Worm (Caenorhabditis elegans) whole organism, L4 larva: ENCODE results near the gene F10G7.10.

Source experiments
- F26F4.8 ChIP-seq: fragments of 200-800 bp; sonication (Bioruptor generic); conservative IDR thresholded peaks from 2 replicates; pipeline ENCODE4 v1.3.6; 2022; ENCODE audit warnings: missing genetic modification characterization, missing compliant biosample characterization
- R02D3.7 ChIP-seq: fragments of 150-350 bp; sonication (generic microtip); optimal IDR thresholded peaks from 3 replicates; lab custom pipeline; 2014; ENCODE audit warnings: missing biosample characterization, missing genetic modification characterization
- Y5F2A.4 ChIP-seq: fragments of 200-800 bp; sonication (Bioruptor generic); optimal IDR thresholded peaks from 2 replicates; lab custom pipeline; 2018; ENCODE audit warnings: mild to moderate bottlenecking, missing genetic modification characterization, missing compliant biosample characterization
- Y75B8A.6 ChIP-seq: fragments of 200-800 bp; sonication (Bioruptor generic); IDR thresholded peaks from 2 replicates; pipeline ENCODE4 v1.3.6; 2022; ENCODE audit warnings: missing genetic modification reagents, missing genetic modification characterization, missing compliant biosample characterization
- ZK546.5 ChIP-seq, 2 experiments: sonication (generic microtip); optimal IDR thresholded peaks; 2 replicates each; lab custom pipeline; 2017; ENCODE audit warnings: missing biosample characterization in 2 of 2, missing genetic modification characterization in 2 of 2
- attf-4 ChIP-seq: sonication (generic microtip); optimal IDR thresholded peaks from 3 replicates; lab custom pipeline; 2017; ENCODE audit warnings: missing biosample characterization, missing genetic modification characterization
- ceh-32 ChIP-seq: sonication (generic microtip); optimal IDR thresholded peaks from 2 replicates; lab custom pipeline; 2016; ENCODE audit warnings: mild to moderate bottlenecking, missing genetic modification characterization, missing compliant biosample characterization; ENCODE audit not compliant: poor library complexity
- ceh-62 ChIP-seq: sonication (generic microtip); optimal IDR thresholded peaks from 2 replicates; lab custom pipeline; 2017; ENCODE audit warnings: missing biosample characterization, missing genetic modification characterization
- daf-16 ChIP-seq, 3 experiments: sonication (generic microtip); optimal IDR thresholded peaks; 2 replicates each; lab custom pipeline; 2016 to 2017; ENCODE audit warnings: missing genetic modification characterization in 3 of 3, missing genetic modification reagents in 3 of 3, mild to moderate bottlenecking in 2 of 3, missing compliant biosample characterization in 2 of 3, missing biosample characterization in 1 of 3, moderate library complexity in 1 of 3
- daf-19 ChIP-seq: fragments of 200-800 bp; sonication (Bioruptor generic); conservative IDR thresholded peaks from 2 replicates; pipeline ENCODE4 v1.3.6; 2022; ENCODE audit warnings: missing genetic modification characterization, missing compliant biosample characterization
- dmd-6 ChIP-seq: fragments of 200-800 bp; sonication (Bioruptor generic); IDR thresholded peaks from 2 replicates; pipeline ENCODE4 v1.3.6; 2022; ENCODE audit warnings: missing genetic modification reagents, missing genetic modification characterization, missing compliant biosample characterization
- dmd-8 ChIP-seq: fragments of 200-800 bp; sonication (Bioruptor generic); IDR thresholded peaks from 2 replicates; pipeline ENCODE4 v1.3.6; 2022; ENCODE audit warnings: missing genetic modification characterization, missing compliant biosample characterization
- dpl-1 ChIP-seq: fragments of 150-350 bp; optimal IDR thresholded peaks from 2 replicates; lab custom pipeline; 2014; ENCODE audit warnings: missing biosample characterization, missing genetic modification reagents, missing genetic modification characterization
- duxl-1 ChIP-seq: sonication (generic microtip); optimal IDR thresholded peaks from 2 replicates; lab custom pipeline; 2016; ENCODE audit warnings: mild to moderate bottlenecking, missing genetic modification characterization, moderate library complexity, missing compliant biosample characterization; ENCODE audit not compliant: poor library complexity
- egl-27 ChIP-seq: sonication (generic microtip); optimal IDR thresholded peaks from 3 replicates; lab custom pipeline; 2017; ENCODE audit warnings: missing biosample characterization, missing genetic modification reagents, missing genetic modification characterization
- fos-1 ChIP-seq: fragments of 150-350 bp; optimal IDR thresholded peaks from 2 replicates; lab custom pipeline; 2014; ENCODE audit warnings: missing biosample characterization, missing genetic modification characterization
- gei-8 ChIP-seq: fragments of 200-800 bp; sonication (Bioruptor generic); optimal IDR thresholded peaks from 2 replicates; lab custom pipeline; 2018; ENCODE audit warnings: mild to moderate bottlenecking, missing genetic modification characterization, missing compliant biosample characterization
- hlh-11 ChIP-seq: fragments of 200-800 bp; sonication (Bioruptor generic); optimal IDR thresholded peaks from 2 replicates; lab custom pipeline; 2018; ENCODE audit warnings: mild to moderate bottlenecking, missing genetic modification characterization, missing compliant biosample characterization
- hlh-30 ChIP-seq: sonication (generic microtip); optimal IDR thresholded peaks from 2 replicates; lab custom pipeline; 2017; ENCODE audit warnings: antibody characterized with exemption, mild to moderate bottlenecking, missing genetic modification characterization, missing compliant biosample characterization; ENCODE audit not compliant: insufficient read depth
- hmg-1.1 ChIP-seq: fragments of 200-800 bp; sonication (Bioruptor generic); IDR thresholded peaks from 2 replicates; pipeline ENCODE4 v1.3.6; 2022; ENCODE audit warnings: missing genetic modification reagents, missing genetic modification characterization, missing compliant biosample characterization
- lin-1 ChIP-seq: fragments of 200-800 bp; sonication (Bioruptor generic); IDR thresholded peaks from 2 replicates; pipeline ENCODE4 v1.3.6; 2022; ENCODE audit warnings: missing genetic modification reagents, missing genetic modification characterization, missing compliant biosample characterization
- lin-13 ChIP-seq: fragments of 150-350 bp; optimal IDR thresholded peaks from 2 replicates; lab custom pipeline; 2014; ENCODE audit warnings: missing biosample characterization, missing genetic modification reagents, missing genetic modification characterization
- lin-38 ChIP-seq: fragments of 200-800 bp; sonication (Bioruptor generic); IDR thresholded peaks from 2 replicates; pipeline ENCODE4 v1.3.6; 2022; ENCODE audit warnings: missing genetic modification reagents, missing genetic modification characterization, missing compliant biosample characterization
- lsy-2 ChIP-seq, 2 experiments: fragments of 150-350 bp in 1 of 2; sonication (generic microtip) in 1 of 2; optimal IDR thresholded peaks; 2 replicates each; lab custom pipeline; 2014 to 2017; ENCODE audit warnings: missing biosample characterization in 2 of 2, missing genetic modification characterization in 2 of 2
- madf-9 ChIP-seq: fragments of 200-800 bp; sonication (Bioruptor generic); conservative IDR thresholded peaks from 2 replicates; pipeline ENCODE4 v1.3.6; 2022; ENCODE audit warnings: missing genetic modification reagents, missing genetic modification characterization, missing compliant biosample characterization
- mdl-1 ChIP-seq, 2 experiments: fragments of 150-350 bp in 1 of 2; sonication (generic microtip) in 1 of 2; optimal IDR thresholded peaks; 2 replicates each; lab custom pipeline; 2014 to 2017; ENCODE audit warnings: missing biosample characterization in 2 of 2, missing genetic modification characterization in 2 of 2
- mxl-2 ChIP-seq: fragments of 200-800 bp; sonication (Bioruptor generic); conservative IDR thresholded peaks from 2 replicates; pipeline ENCODE4 v1.3.6; 2022; ENCODE audit warnings: missing genetic modification reagents, missing genetic modification characterization, missing compliant biosample characterization
- nhr-111 ChIP-seq: fragments of 200-800 bp; sonication (Bioruptor generic); optimal IDR thresholded peaks from 2 replicates; lab custom pipeline; 2018; ENCODE audit warnings: mild to moderate bottlenecking, missing genetic modification characterization, missing compliant biosample characterization
- nhr-237 ChIP-seq: sonication (generic microtip); optimal IDR thresholded peaks from 2 replicates; lab custom pipeline; 2017; ENCODE audit warnings: missing biosample characterization, missing genetic modification characterization
- nhr-28 ChIP-seq: fragments of 150-350 bp; optimal IDR thresholded peaks from 2 replicates; lab custom pipeline; 2014; ENCODE audit warnings: missing biosample characterization, missing genetic modification characterization
- nhr-48 ChIP-seq: sonication (generic microtip); optimal IDR thresholded peaks from 2 replicates; lab custom pipeline; 2016; ENCODE audit warnings: mild to moderate bottlenecking, missing genetic modification characterization, missing compliant biosample characterization
- nhr-77 ChIP-seq: fragments of 150-350 bp; optimal IDR thresholded peaks from 2 replicates; lab custom pipeline; 2014; ENCODE audit warnings: missing biosample characterization, missing genetic modification characterization
- pha-4 ChIP-seq, 2 experiments: fragments of 150-350 bp in 1 of 2; fragments of 200-800 bp in 1 of 2; sonication (Bioruptor generic) in 1 of 2; IDR thresholded peaks in 1 of 2; optimal IDR thresholded peaks in 1 of 2; 2 replicates each; pipeline versions ENCODE4 v1.3.6 to Lab custom; 2014 to 2022; ENCODE audit warnings: missing genetic modification characterization in 2 of 2, missing genetic modification reagents in 2 of 2, missing biosample characterization in 1 of 2, missing compliant biosample characterization in 1 of 2
- pqm-1 ChIP-seq: sonication (generic microtip); optimal IDR thresholded peaks from 2 replicates; lab custom pipeline; 2017; ENCODE audit warnings: missing biosample characterization, missing genetic modification characterization
- rbr-2 ChIP-seq: sonication (generic microtip); optimal IDR thresholded peaks from 2 replicates; lab custom pipeline; 2016; ENCODE audit warnings: missing genotype, missing genetic modification characterization, missing compliant biosample characterization
- set-16 ChIP-seq: fragments of 200-800 bp; sonication (Bioruptor generic); IDR thresholded peaks from 2 replicates; pipeline ENCODE4 v1.3.6; 2022; ENCODE audit warnings: missing genetic modification reagents, missing genetic modification characterization, missing compliant biosample characterization
- skn-1 ChIP-seq: fragments of 150-350 bp; optimal IDR thresholded peaks from 2 replicates; lab custom pipeline; 2014; ENCODE audit warnings: missing biosample characterization, missing genetic modification characterization
- snpc-1.2 ChIP-seq: fragments of 200-800 bp; sonication (Bioruptor generic); IDR thresholded peaks from 2 replicates; pipeline ENCODE4 v1.3.6; 2022; ENCODE audit warnings: missing genetic modification reagents, missing genetic modification characterization, missing compliant biosample characterization
- snpc-4 ChIP-seq: fragments of 150-350 bp; optimal IDR thresholded peaks from 2 replicates; lab custom pipeline; 2014; ENCODE audit warnings: missing biosample characterization, missing genetic modification characterization
- spr-3 ChIP-seq: fragments of 200-800 bp; sonication (Bioruptor generic); optimal IDR thresholded peaks from 2 replicates; lab custom pipeline; 2018; ENCODE audit warnings: mild to moderate bottlenecking, missing genetic modification characterization, missing compliant biosample characterization
- tra-1 ChIP-seq: fragments of 200-800 bp; sonication (Bioruptor generic); IDR thresholded peaks from 2 replicates; pipeline ENCODE4 v1.3.6; 2022; ENCODE audit warnings: missing genetic modification reagents, missing genetic modification characterization, missing compliant biosample characterization
- unc-62 ChIP-seq, 3 experiments: fragments of 150-350 bp in 1 of 3; sonication (generic microtip); optimal IDR thresholded peaks in 2 of 3; peaks in 1 of 3; 1 replicate in 1 of 3; 2 replicates in 2 of 3; lab custom pipeline; 2014 to 2017; ENCODE audit warnings: missing biosample characterization in 3 of 3, missing genetic modification characterization in 3 of 3, missing genetic modification reagents in 3 of 3, missing genotype in 1 of 3
- zfp-2 ChIP-seq: sonication (generic microtip); optimal IDR thresholded peaks from 2 replicates; lab custom pipeline; 2016; ENCODE audit warnings: mild to moderate bottlenecking, missing genetic modification characterization, missing compliant biosample characterization
- zip-2 ChIP-seq: fragments of 150-350 bp; optimal IDR thresholded peaks from 2 replicates; lab custom pipeline; 2014; ENCODE audit warnings: missing biosample characterization, missing genetic modification characterization
- ztf-11 ChIP-seq: fragments of 150-350 bp; optimal IDR thresholded peaks from 2 replicates; lab custom pipeline; 2014; ENCODE audit warnings: missing biosample characterization, missing genetic modification characterization
- ztf-7 ChIP-seq: fragments of 150-350 bp; optimal IDR thresholded peaks from 2 replicates; lab custom pipeline; 2014; ENCODE audit warnings: missing biosample characterization, missing genetic modification characterization

F10G7.10 gene

ce11 chrII:4676241-4676640 is 49.8 kb downstream of the F10G7.10 start:
- peak in 1 of 2 experiments; percentile 19 for TF ChIP-seq daf-16 (GFP tag; optimal IDR thresholded peaks at IDR 0.05; lab: Kevin White, UChicago)
- TF ChIP-seq daf-16 (tag; optimal IDR thresholded peaks at IDR 0.05; lab: Kevin White, UChicago): no peak
- peak; percentile 23 for TF ChIP-seq hlh-30
- no peak for TF ChIP-seq lin-1 (GFP tag; lab: Robert Waterston, UW)
- TF ChIP-seq fos-1 (tag; lab: Kevin White, UChicago): no peak
- TF ChIP-seq ZK546.5 (tag; optimal IDR thresholded peaks at IDR 0.05; lab: Kevin White, UChicago): no peak
- TF ChIP-seq dpl-1 (GFP tag; lab: Kevin White, UChicago): no peak

ce11 chrII:4675481-4675880 is 50.6 kb downstream of the F10G7.10 start, which contains the start of gene T05A7.3:
Gene T05A7.3, plus strand, starts transcription at chrII:4675781.
- no peak for TF ChIP-seq mdl-1 (tag; optimal IDR thresholded peaks at IDR 0.05; lab: Kevin White, UChicago)
- no peak for TF ChIP-seq set-16 (GFP tag; lab: Robert Waterston, UW)
- TF ChIP-seq lin-13 (GFP tag; lab: Kevin White, UChicago): no peak
- TF ChIP-seq hmg-1.1: no peak
- no peak for TF ChIP-seq gei-8 (GFP tag; lab: Kevin White, UChicago)
- TF ChIP-seq F26F4.8 (GFP tag; lab: Robert Waterston, UW): no peak

DNA sequence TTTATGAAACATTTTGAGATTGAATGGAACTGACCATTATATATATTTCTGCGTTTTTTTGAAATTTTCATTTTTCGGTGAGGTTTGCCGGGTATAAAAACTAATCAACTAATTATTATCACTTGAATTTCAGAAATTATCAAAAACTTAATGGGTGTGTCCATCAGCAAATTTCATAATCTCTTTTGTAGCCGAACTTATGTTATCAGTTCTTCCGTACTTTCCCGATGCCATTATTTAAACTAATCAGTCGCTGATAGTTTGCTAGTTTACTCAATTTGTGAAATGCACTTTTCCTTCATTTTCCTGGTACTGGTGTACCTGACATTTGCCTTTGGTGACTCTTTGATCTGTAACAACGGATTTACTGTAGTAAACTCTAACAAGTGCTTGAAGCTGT is 51.9 kb downstream of the F10G7.10 start:
- no peak for TF ChIP-seq daf-16 (GFP tag; optimal IDR thresholded peaks at IDR 0.05; lab: Kevin White, UChicago)
- peak; percentile 66 for TF ChIP-seq daf-16 (tag; optimal IDR thresholded peaks at IDR 0.05; lab: Kevin White, UChicago)
- no peak for TF ChIP-seq lin-38 (GFP tag; lab: Robert Waterston, UW)
- TF ChIP-seq dmd-8 (GFP tag; lab: Robert Waterston, UW): no peak
- no peak for TF ChIP-seq gei-8 (GFP tag; lab: Kevin White, UChicago)
- TF ChIP-seq madf-9 (GFP tag; lab: Robert Waterston, UW): no peak
- no peak for TF ChIP-seq duxl-1
- peak; percentile 70 for TF ChIP-seq dmd-6 (GFP tag; lab: Robert Waterston, UW)
- TF ChIP-seq zfp-2: no peak
- TF ChIP-seq ztf-7 (tag; lab: Kevin White, UChicago): no peak
- no peak for TF ChIP-seq zip-2 (tag; lab: Kevin White, UChicago)
- no peak for TF ChIP-seq snpc-4 (tag; lab: Kevin White, UChicago)
- no peak for TF ChIP-seq egl-27 (tag; lab: Kevin White, UChicago)
- no peak for TF ChIP-seq daf-19 (GFP tag; lab: Robert Waterston, UW)
- no peak for TF ChIP-seq rbr-2 (tag; lab: Kevin White, UChicago)
- no peak for TF ChIP-seq skn-1 (tag; lab: Kevin White, UChicago)
- peak; percentile 98 for TF ChIP-seq pqm-1 (tag; lab: Kevin White, UChicago)
- TF ChIP-seq attf-4 (tag; lab: Kevin White, UChicago): no peak
- no peak for TF ChIP-seq hmg-1.1
- TF ChIP-seq spr-3 (GFP tag; lab: Kevin White, UChicago): no peak
- TF ChIP-seq nhr-48: peak; percentile 21
- TF ChIP-seq ceh-32 (tag; lab: Kevin White, UChicago): no peak
- TF ChIP-seq mxl-2: no peak
- TF ChIP-seq ceh-62 (tag; lab: Kevin White, UChicago): no peak
- TF ChIP-seq R02D3.7: no peak
- TF ChIP-seq ZK546.5 (tag; optimal IDR thresholded peaks at IDR 0.05; lab: Kevin White, UChicago): no peak
- no peak for TF ChIP-seq Y5F2A.4 (GFP tag; lab: Kevin White, UChicago)
- TF ChIP-seq hlh-11 (tag; lab: Kevin White, UChicago): peak; percentile 27
- no peak for TF ChIP-seq unc-62 (GFP tag; optimal IDR thresholded peaks at IDR 0.05 in 1 of 2; lab: Kevin White, UChicago)
- TF ChIP-seq unc-62 (tag; optimal IDR thresholded peaks at IDR 0.05; lab: Kevin White, UChicago): no peak
- no peak for TF ChIP-seq nhr-237 (tag; lab: Kevin White, UChicago)
- no peak for TF ChIP-seq tra-1
- peak in 1 of 2 experiments; percentile 11 for TF ChIP-seq lsy-2 (tag; optimal IDR thresholded peaks at IDR 0.05; lab: Kevin White, UChicago)
- TF ChIP-seq nhr-77 (tag; lab: Kevin White, UChicago): peak; percentile 45
- TF ChIP-seq Y75B8A.6: no peak
- TF ChIP-seq lin-1 (GFP tag; lab: Robert Waterston, UW): 0 out of 2 replicates have a peak, but pooled peaks have one; percentile 42
- TF ChIP-seq pha-4 (GFP tag; IDR thresholded peaks at IDR 0.05; lab: Robert Waterston, UW): no peak
- no peak for TF ChIP-seq pha-4 (tag; optimal IDR thresholded peaks at IDR 0.05; lab: Kevin White, UChicago)
- TF ChIP-seq ztf-11: no peak
- TF ChIP-seq snpc-1.2 (GFP tag; lab: Robert Waterston, UW): no peak
- peak; percentile 84 for TF ChIP-seq nhr-28 (tag; lab: Kevin White, UChicago)
- TF ChIP-seq nhr-111 (GFP tag; lab: Kevin White, UChicago): no peak
